Worm (Caenorhabditis elegans) whole organism, midembryonic: ENCODE measurements around the gene adbp-1.
A peak's percentile ranks its signal among the peaks of the same experiment; 100 is the strongest.

Experiments used
- T22C8.4 ChIP-seq: fragments of 200-800 bp; sonication (Bioruptor generic); IDR thresholded peaks from 2 replicates; pipeline ENCODE4 v1.3.6; 2022; ENCODE audit warnings: missing genetic modification characterization, missing compliant biosample characterization
- cog-1 ChIP-seq: sonication (generic microtip); optimal IDR thresholded peaks from 2 replicates; lab custom pipeline; 2016; ENCODE audit warnings: missing genetic modification characterization, missing compliant biosample characterization
- flt-1 ChIP-seq: fragments of 200-800 bp; sonication (Bioruptor generic); IDR thresholded peaks from 2 replicates; pipeline ENCODE4 v1.3.6; 2022; ENCODE audit warnings: missing genetic modification characterization, missing compliant biosample characterization
- klf-2 ChIP-seq: fragments of 200-800 bp; sonication (Bioruptor generic); conservative IDR thresholded peaks from 2 replicates; pipeline ENCODE4 v1.3.6; 2022; ENCODE audit warnings: missing genetic modification reagents, missing genetic modification characterization, missing compliant biosample characterization
- med-1 ChIP-seq: sonication (generic microtip); optimal IDR thresholded peaks from 2 replicates; lab custom pipeline; 2017; ENCODE audit warnings: missing genetic modification characterization, mild to moderate bottlenecking, missing compliant biosample characterization, antibody characterized with exemption, missing genetic modification reagents; ENCODE audit not compliant: insufficient read depth
- ref-1 ChIP-seq: fragments of 200-800 bp; sonication (Bioruptor generic); conservative IDR thresholded peaks from 2 replicates; pipeline ENCODE4 v1.3.6; 2022; ENCODE audit warnings: missing genetic modification reagents, missing genetic modification characterization, missing compliant biosample characterization
- tab-1 ChIP-seq: fragments of 200-800 bp; sonication (Bioruptor generic); IDR thresholded peaks from 2 replicates; pipeline ENCODE4 v1.3.6; 2022; ENCODE audit warnings: missing genetic modification characterization, missing compliant biosample characterization
- ztf-23 ChIP-seq: fragments of 200-800 bp; sonication (Bioruptor generic); IDR thresholded peaks from 2 replicates; pipeline ENCODE4 v1.3.6; 2022; ENCODE audit warnings: missing genetic modification reagents, missing genetic modification characterization, missing compliant biosample characterization
- ztf-29 ChIP-seq: fragments of 200-800 bp; sonication (Bioruptor generic); IDR thresholded peaks from 2 replicates; pipeline ENCODE4 v1.3.6; 2022; ENCODE audit warnings: missing genetic modification reagents, missing genetic modification characterization, missing compliant biosample characterization

adbp-1 gene

DNA sequence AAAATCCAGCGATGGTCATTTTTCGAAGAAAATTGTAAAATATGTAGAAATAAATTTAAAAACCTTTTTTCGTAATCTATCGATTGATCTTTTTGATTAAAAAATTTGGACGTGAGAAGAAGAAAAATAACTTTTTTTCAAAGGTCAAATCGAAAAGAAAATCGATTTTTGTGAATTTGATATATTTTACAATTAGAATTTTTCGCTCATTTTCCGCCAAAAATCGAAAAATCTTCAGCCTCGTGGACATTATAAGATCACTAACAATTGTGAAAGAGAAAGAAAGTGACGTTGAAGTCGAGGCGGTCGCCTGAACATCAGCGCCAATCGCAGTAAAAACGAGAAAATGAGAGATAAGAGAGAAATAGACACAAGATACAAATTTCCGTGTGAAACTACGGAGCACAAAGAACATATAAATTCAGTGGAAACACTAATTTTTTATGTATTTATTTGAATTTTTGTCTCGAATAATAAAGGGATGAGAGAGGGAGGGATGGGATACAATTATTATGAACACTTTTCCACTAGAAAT, 25.7 kb downstream of the adbp-1 start, which contains the start of gene cisd-1:
Gene cisd-1, minus strand, starts transcription at position 51 of the 535 bp plus-strand sequence.
- TF ChIP-seq tab-1 (GFP tag; lab: Robert Waterston, UW) (no peak), ztf-29 (GFP tag; lab: Robert Waterston, UW) (no peak), klf-2 (no peak), ztf-23 (GFP tag; lab: Robert Waterston, UW) (no peak), T22C8.4 (GFP tag; lab: Robert Waterston, UW) (no peak), cog-1 (tag; lab: Kevin White, UChicago) (no peak), med-1 (GFP tag; lab: Kevin White, UChicago) (no peak)

DNA sequence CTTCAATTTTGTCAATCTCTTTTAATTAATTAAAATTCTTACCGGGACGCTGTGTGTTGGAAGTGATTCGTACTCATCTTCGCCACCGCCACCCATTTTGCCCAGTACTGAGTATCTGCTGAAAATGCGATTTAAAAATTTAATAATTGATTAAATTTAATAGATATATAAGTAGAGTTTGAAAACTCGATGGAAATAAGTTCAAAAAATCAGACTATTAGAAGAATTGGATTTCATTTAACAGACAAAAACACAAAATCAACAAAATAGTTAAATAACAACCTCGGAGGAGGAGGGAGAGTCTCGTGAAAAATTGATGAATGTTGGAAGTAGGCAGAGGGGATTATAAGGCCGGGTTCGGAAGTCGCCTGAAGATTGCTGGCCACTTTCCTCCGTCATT, 28.0 kb downstream of the adbp-1 start, which contains the start of gene mfn-1:
Gene mfn-1, minus strand, starts transcription at position 101 of the 400 bp plus-strand sequence.
- no peak for TF ChIP-seq tab-1 (GFP tag; lab: Robert Waterston, UW)
- no peak for TF ChIP-seq ztf-29 (GFP tag; lab: Robert Waterston, UW)
- TF ChIP-seq flt-1 (GFP tag; lab: Robert Waterston, UW): no peak
- TF ChIP-seq ref-1 (GFP tag; lab: Robert Waterston, UW): no peak
- no peak for TF ChIP-seq ztf-23 (GFP tag; lab: Robert Waterston, UW)
- TF ChIP-seq T22C8.4 (GFP tag; lab: Robert Waterston, UW): no peak
- TF ChIP-seq cog-1 (tag; lab: Kevin White, UChicago): no peak
- TF ChIP-seq klf-2: no peak
- no peak for TF ChIP-seq med-1 (GFP tag; lab: Kevin White, UChicago)

DNA sequence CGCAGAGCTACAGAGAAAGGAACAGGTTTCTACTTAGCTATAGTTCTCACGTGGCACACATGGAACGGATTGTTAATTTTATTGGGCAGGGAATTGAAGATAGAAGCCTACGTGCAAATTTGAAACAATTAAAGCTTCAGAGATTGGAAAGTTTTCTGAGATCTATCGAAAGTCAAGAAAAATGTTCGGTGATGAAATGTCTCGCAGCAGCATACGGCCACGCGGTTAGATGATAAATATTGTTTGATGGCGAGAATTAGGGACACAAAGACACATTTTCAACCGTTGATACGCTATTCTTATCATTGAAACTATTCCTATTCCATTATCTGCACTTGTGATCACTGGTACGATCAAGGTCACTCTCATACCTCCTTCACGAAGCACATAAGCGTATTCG, 28.6 kb downstream of the adbp-1 start:
- no peak for TF ChIP-seq klf-2
- no peak for TF ChIP-seq tab-1 (GFP tag; lab: Robert Waterston, UW)
- TF ChIP-seq flt-1 (GFP tag; lab: Robert Waterston, UW): no peak
- TF ChIP-seq ztf-29 (GFP tag; lab: Robert Waterston, UW): no peak
- TF ChIP-seq T22C8.4 (GFP tag; lab: Robert Waterston, UW): no peak
- no peak for TF ChIP-seq med-1 (GFP tag; lab: Kevin White, UChicago)
- TF ChIP-seq cog-1 (tag; lab: Kevin White, UChicago): no peak
- no peak for TF ChIP-seq ztf-23 (GFP tag; lab: Robert Waterston, UW)
- no peak for TF ChIP-seq ref-1 (GFP tag; lab: Robert Waterston, UW)

DNA sequence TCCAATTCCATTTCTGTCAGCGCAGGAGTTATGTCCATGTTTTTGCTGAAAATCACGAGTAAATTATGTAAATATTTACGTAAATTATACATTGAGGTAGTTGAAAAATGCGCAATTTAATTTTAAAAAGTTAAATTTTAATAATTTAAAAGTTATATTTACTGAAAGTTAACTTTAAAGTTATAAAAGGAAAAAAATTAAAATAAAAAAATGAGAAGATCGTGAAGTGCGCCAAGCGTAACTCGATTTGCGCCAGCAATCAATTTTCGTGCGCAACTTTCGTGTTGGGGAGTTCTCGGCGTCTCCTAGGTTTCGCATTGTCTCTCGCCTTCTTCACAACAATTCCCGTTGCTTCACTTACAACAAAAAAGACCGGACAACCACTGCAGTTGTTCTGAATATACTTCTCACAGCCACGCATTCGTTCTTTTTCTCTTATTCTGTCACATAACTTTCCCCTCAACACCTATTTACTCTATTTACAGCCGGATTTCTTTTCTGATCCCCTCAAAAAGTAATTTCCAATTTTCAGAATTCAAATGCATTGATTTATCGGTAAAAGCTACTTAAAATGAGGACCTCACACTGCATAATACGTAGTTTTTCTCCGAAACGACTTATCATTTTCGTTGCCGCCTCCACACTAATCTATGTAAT, 29.7 kb downstream of the adbp-1 start, which contains the start of the genes metl-1 and W02B12.11:
Gene metl-1, minus strand, starts transcription at position 51 of the 657 bp plus-strand sequence.
Gene W02B12.11, plus strand, starts transcription at position 337 of the 657 bp plus-strand sequence.
- TF ChIP-seq flt-1 (GFP tag; lab: Robert Waterston, UW) (peak; percentile 63; the same call in 1 of the 2 replicates), T22C8.4 (GFP tag; lab: Robert Waterston, UW) (no peak), cog-1 (tag; lab: Kevin White, UChicago) (peak; percentile 50), med-1 (GFP tag; lab: Kevin White, UChicago) (peak; percentile 49), ztf-23 (GFP tag; lab: Robert Waterston, UW) (peak; percentile 63; the same call in 1 of the 2 replicates), klf-2 (no peak), ztf-29 (GFP tag; lab: Robert Waterston, UW) (no peak), ref-1 (GFP tag; lab: Robert Waterston, UW) (no peak), tab-1 (GFP tag; lab: Robert Waterston, UW) (0 out of 2 replicates have a peak, but pooled peaks have one; percentile 62)

ce11 chrII:11476410-11476809, 32.4 kb downstream of the adbp-1 start, which contains the start of gene W02B12.16:
Gene W02B12.16 (minus strand): TSS chrII:11476510.
- TF ChIP-seq klf-2 (no peak), ztf-23 (GFP tag; lab: Robert Waterston, UW) (no peak), flt-1 (GFP tag; lab: Robert Waterston, UW) (no peak), cog-1 (tag; lab: Kevin White, UChicago) (no peak), med-1 (GFP tag; lab: Kevin White, UChicago) (no peak), ztf-29 (GFP tag; lab: Robert Waterston, UW) (no peak), ref-1 (GFP tag; lab: Robert Waterston, UW) (no peak)

DNA sequence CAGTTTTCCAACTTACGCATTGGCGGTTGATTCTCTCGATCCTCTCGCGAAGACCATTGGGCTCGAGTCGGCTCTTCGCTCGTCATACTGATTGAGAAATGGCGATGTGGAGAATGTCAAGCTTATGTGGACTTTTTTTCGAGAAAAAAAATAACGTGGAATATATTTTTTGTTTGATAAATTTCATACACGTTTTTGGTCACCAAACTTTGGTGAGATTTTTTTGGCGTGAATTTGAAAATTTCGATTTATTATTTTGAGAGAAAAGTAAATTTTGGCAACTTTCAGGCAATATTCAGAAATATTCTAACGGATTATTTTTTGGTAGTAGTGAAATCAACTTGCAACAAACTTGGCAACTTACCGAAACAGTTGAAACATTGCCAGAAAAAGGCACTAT, 35.1 kb downstream of the adbp-1 start, which contains the start of gene W02B12.12:
Gene W02B12.12, minus strand, starts transcription at position 101 of the 400 bp plus-strand sequence.
- TF ChIP-seq med-1 (GFP tag; lab: Kevin White, UChicago) (no peak), ref-1 (GFP tag; lab: Robert Waterston, UW) (no peak)

- peak; percentile 98 for TF ChIP-seq klf-2
- peak; percentile 85 for TF ChIP-seq med-1 (GFP tag; lab: Kevin White, UChicago)
- peak; percentile 93 for TF ChIP-seq cog-1 (tag; lab: Kevin White, UChicago)
- TF ChIP-seq ztf-23 (GFP tag; lab: Robert Waterston, UW): peak; percentile 96
- TF ChIP-seq ref-1 (GFP tag; lab: Robert Waterston, UW): peak; percentile 94
- TF ChIP-seq ztf-29 (GFP tag; lab: Robert Waterston, UW): peak; percentile 95
- peak; percentile 96 for TF ChIP-seq T22C8.4 (GFP tag; lab: Robert Waterston, UW)
- TF ChIP-seq flt-1 (GFP tag; lab: Robert Waterston, UW): peak; percentile 98
- TF ChIP-seq tab-1 (GFP tag; lab: Robert Waterston, UW): peak; percentile 99
Measured at ce11 chrII:11484600-11484999, 40.6 kb downstream of the adbp-1 start.

- no peak for TF ChIP-seq klf-2
- TF ChIP-seq T22C8.4 (GFP tag; lab: Robert Waterston, UW): no peak
- TF ChIP-seq ref-1 (GFP tag; lab: Robert Waterston, UW): no peak
- no peak for TF ChIP-seq tab-1 (GFP tag; lab: Robert Waterston, UW)
- no peak for TF ChIP-seq cog-1 (tag; lab: Kevin White, UChicago)
- no peak for TF ChIP-seq ztf-29 (GFP tag; lab: Robert Waterston, UW)
- no peak for TF ChIP-seq ztf-23 (GFP tag; lab: Robert Waterston, UW)
- TF ChIP-seq flt-1 (GFP tag; lab: Robert Waterston, UW): no peak
- TF ChIP-seq med-1 (GFP tag; lab: Kevin White, UChicago): no peak
Measured at ce11 chrII:11485200-11485599, 41.2 kb downstream of the adbp-1 start, which contains the start of gene twk-5. Gene twk-5 (minus strand): TSS chrII:11485300.
